Worm (Caenorhabditis elegans) whole organism, mixed stage, embryonic: Measurements from ENCODE around the gene T02B11.9.

Experiments used
- M03D4.4 ChIP-seq: sonication (generic microtip); optimal IDR thresholded peaks from 2 replicates; lab custom pipeline; 2017; ENCODE audit warnings: mild to moderate bottlenecking, missing genetic modification characterization, missing compliant biosample characterization
- blmp-1 ChIP-seq: fragments of 150-350 bp; optimal IDR thresholded peaks from 2 replicates; lab custom pipeline; 2014; ENCODE audit warnings: missing biosample characterization, missing genetic modification characterization
- ceh-83 ChIP-seq: fragments of 200-800 bp; sonication (Bioruptor generic); optimal IDR thresholded peaks from 2 replicates; lab custom pipeline; 2018; ENCODE audit warnings: mild to moderate bottlenecking, missing genetic modification characterization, missing compliant biosample characterization
- ces-1 ChIP-seq: fragments of 150-350 bp; optimal IDR thresholded peaks from 2 replicates; lab custom pipeline; 2014; ENCODE audit warnings: missing biosample characterization, missing genetic modification reagents, missing genetic modification characterization
- elt-3 ChIP-seq: fragments of 150-350 bp; optimal IDR thresholded peaks from 2 replicates; lab custom pipeline; 2014; ENCODE audit warnings: missing biosample characterization, missing genetic modification characterization
- lin-13 ChIP-seq: fragments of 150-350 bp; optimal IDR thresholded peaks from 2 replicates; lab custom pipeline; 2014; ENCODE audit warnings: missing biosample characterization, missing genetic modification characterization
- lin-32 ChIP-seq: fragments of 200-800 bp; sonication (Bioruptor generic); optimal IDR thresholded peaks from 2 replicates; lab custom pipeline; 2018; ENCODE audit warnings: mild to moderate bottlenecking, missing genetic modification characterization, missing compliant biosample characterization
- nhr-237 ChIP-seq: fragments of 150-350 bp; optimal IDR thresholded peaks from 2 replicates; lab custom pipeline; 2014; ENCODE audit warnings: missing biosample characterization, missing genetic modification characterization
- nhr-76 ChIP-seq: sonication (generic microtip); optimal IDR thresholded peaks from 2 replicates; lab custom pipeline; 2017; ENCODE audit warnings: missing biosample characterization, missing genetic modification characterization
- snpc-4 ChIP-seq: fragments of 150-350 bp; optimal IDR thresholded peaks from 2 replicates; lab custom pipeline; 2014; ENCODE audit warnings: missing biosample characterization, missing genetic modification characterization
- sptf-1 ChIP-seq: sonication (generic microtip); optimal IDR thresholded peaks from 2 replicates; lab custom pipeline; 2017; ENCODE audit warnings: mild to moderate bottlenecking, missing genetic modification characterization, moderate library complexity, missing compliant biosample characterization
- unc-39 ChIP-seq: fragments of 150-350 bp; optimal IDR thresholded peaks from 2 replicates; lab custom pipeline; 2014; ENCODE audit warnings: missing biosample characterization, missing genetic modification characterization
- unc-62 ChIP-seq: fragments of 150-350 bp; optimal IDR thresholded peaks from 2 replicates; lab custom pipeline; 2014; ENCODE audit warnings: missing biosample characterization, missing genetic modification reagents, missing genetic modification characterization

DNA sequence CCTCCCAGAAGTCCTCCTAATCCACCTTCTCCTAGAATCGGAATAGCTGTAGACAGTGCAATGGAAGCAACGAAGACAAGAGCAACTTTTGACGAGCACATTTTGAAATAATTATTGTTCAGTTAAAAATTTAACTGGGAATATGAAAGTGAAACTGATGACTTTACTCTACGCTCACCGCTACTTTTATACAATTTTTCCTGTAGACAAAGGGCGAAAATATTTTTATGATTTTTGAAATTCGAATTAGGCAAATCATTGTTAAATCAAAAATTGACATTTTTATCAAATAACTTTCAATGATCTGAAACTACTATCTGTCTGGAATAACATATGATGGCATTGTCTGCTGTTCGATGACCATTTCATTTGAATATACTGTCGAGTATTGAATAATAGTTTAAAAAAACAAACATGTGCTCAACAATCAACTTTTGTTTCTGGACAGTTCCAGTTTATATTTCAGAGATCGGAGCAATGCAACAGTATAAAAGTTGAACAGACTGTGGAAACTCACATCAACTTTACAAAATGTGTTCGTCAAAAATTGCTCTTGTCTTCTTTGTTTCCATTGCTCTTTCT is 17.5 kb downstream of the T02B11.9 start, which contains the start of the genes srlf-23 and srlf-20:
- TF ChIP-seq snpc-4 (tag; lab: Kevin White, UChicago) (no peak), lin-32 (no peak), unc-39 (tag; lab: Kevin White, UChicago) (no peak), blmp-1 (tag; lab: Kevin White, UChicago) (no peak), unc-62 (GFP tag; lab: Kevin White, UChicago) (no peak), ces-1 (no peak), M03D4.4 (no peak), elt-3 (tag; lab: Kevin White, UChicago) (no peak), ceh-83 (GFP tag; lab: Kevin White, UChicago) (no peak), nhr-237 (tag; lab: Kevin White, UChicago) (no peak), nhr-76 (tag; lab: Kevin White, UChicago) (no peak), lin-13 (tag; lab: Kevin White, UChicago) (no peak), sptf-1 (tag; lab: Kevin White, UChicago) (no peak)
